Worm (Caenorhabditis elegans) whole organism, young adult: ENCODE measurements around the gene F15B9.10.

Experiments used
- B0035.1 ChIP-seq: sonication (generic microtip); optimal IDR thresholded peaks from 2 replicates; lab custom pipeline; 2016; ENCODE audit warnings: missing genetic modification characterization, mild to moderate bottlenecking, missing compliant biosample characterization, missing genotype, missing genetic modification reagents
- C17E4.6 ChIP-seq: fragments of 200-800 bp; sonication (Bioruptor generic); IDR thresholded peaks from 2 replicates; pipeline ENCODE4 v1.3.6; 2022; ENCODE audit warnings: missing genetic modification reagents, missing genetic modification characterization, missing compliant biosample characterization
- D2030.7 ChIP-seq: fragments of 200-800 bp; sonication (Bioruptor generic); IDR thresholded peaks from 2 replicates; pipeline ENCODE4 v1.3.6; 2022; ENCODE audit warnings: missing genetic modification reagents, missing genetic modification characterization, missing compliant biosample characterization
- F39B2.1 ChIP-seq: fragments of 200-800 bp; sonication (Bioruptor generic); IDR thresholded peaks from 2 replicates; pipeline ENCODE4 v1.3.6; 2022; ENCODE audit warnings: missing genetic modification reagents, missing genetic modification characterization, missing compliant biosample characterization
- F52B5.7 ChIP-seq: sonication (generic microtip); optimal IDR thresholded peaks from 2 replicates; lab custom pipeline; 2016; ENCODE audit warnings: mild to moderate bottlenecking, missing genetic modification characterization, missing compliant biosample characterization
- K11D2.4 ChIP-seq: fragments of 200-800 bp; sonication (Bioruptor generic); IDR thresholded peaks from 2 replicates; pipeline ENCODE4 v1.3.6; 2022; ENCODE audit warnings: missing genetic modification reagents, missing genetic modification characterization, missing compliant biosample characterization
- K12H6.12 ChIP-seq: fragments of 200-800 bp; sonication (Bioruptor generic); optimal IDR thresholded peaks from 2 replicates; lab custom pipeline; 2018; ENCODE audit warnings: mild to moderate bottlenecking, missing genetic modification characterization, missing compliant biosample characterization
- T07F8.4 ChIP-seq: sonication (generic microtip); optimal IDR thresholded peaks from 2 replicates; lab custom pipeline; 2016; ENCODE audit warnings: mild to moderate bottlenecking, missing genetic modification characterization, moderate library complexity, missing compliant biosample characterization
- Y53G8AR.9 ChIP-seq: fragments of 200-800 bp; sonication (Bioruptor generic); conservative IDR thresholded peaks from 2 replicates; pipeline ENCODE4 v1.3.6; 2022; ENCODE audit warnings: missing genetic modification reagents, missing genetic modification characterization, missing compliant biosample characterization
- Y56A3A.18 ChIP-seq: fragments of 200-800 bp; sonication (Bioruptor generic); IDR thresholded peaks from 2 replicates; pipeline ENCODE4 v1.3.6; 2022; ENCODE audit warnings: missing genetic modification reagents, missing genetic modification characterization, missing compliant biosample characterization
- Y67H2A.10 ChIP-seq: fragments of 200-800 bp; sonication (Bioruptor generic); conservative IDR thresholded peaks from 2 replicates; pipeline ENCODE4 v1.3.6; 2022; ENCODE audit warnings: missing genetic modification reagents, missing genetic modification characterization, missing compliant biosample characterization
- ama-1 ChIP-seq, 3 experiments: fragments of 150-350 bp in 1 of 3; sonication (generic microtip) in 2 of 3; optimal IDR thresholded peaks; 2 replicates each; lab custom pipeline; 2014 to 2018; ENCODE audit warnings: missing biosample characterization in 2 of 3, missing genetic modification characterization in 2 of 3, missing genetic modification reagents in 2 of 3
- attf-6 ChIP-seq: fragments of 200-800 bp; sonication (Bioruptor generic); IDR thresholded peaks from 2 replicates; pipeline ENCODE4 v1.3.6; 2022; ENCODE audit warnings: missing genetic modification reagents, missing genetic modification characterization, missing compliant biosample characterization
- bed-1 ChIP-seq: fragments of 200-800 bp; sonication (Bioruptor generic); IDR thresholded peaks from 2 replicates; pipeline ENCODE4 v1.3.6; 2022; ENCODE audit warnings: missing genetic modification reagents, missing genetic modification characterization, missing compliant biosample characterization
- ccch-3 ChIP-seq: fragments of 200-800 bp; sonication (Bioruptor generic); optimal IDR thresholded peaks from 2 replicates; lab custom pipeline; 2018; ENCODE audit warnings: mild to moderate bottlenecking, missing genetic modification characterization, missing compliant biosample characterization
- ceh-100 ChIP-seq: fragments of 200-800 bp; sonication (Bioruptor generic); IDR thresholded peaks from 2 replicates; pipeline ENCODE4 v1.3.6; 2022; ENCODE audit warnings: missing genetic modification reagents, missing genetic modification characterization, missing compliant biosample characterization
- ceh-40 ChIP-seq: fragments of 200-800 bp; sonication (Bioruptor generic); IDR thresholded peaks from 2 replicates; pipeline ENCODE4 v1.3.6; 2022; ENCODE audit warnings: missing genetic modification characterization, missing compliant biosample characterization
- ceh-79 ChIP-seq: sonication (generic microtip); optimal IDR thresholded peaks from 2 replicates; lab custom pipeline; 2017; ENCODE audit warnings: mild to moderate bottlenecking, missing genetic modification characterization, missing compliant biosample characterization
- chd-7 ChIP-seq: sonication (generic microtip); optimal IDR thresholded peaks from 2 replicates; lab custom pipeline; 2016; ENCODE audit warnings: mild to moderate bottlenecking, missing genetic modification characterization, moderate library complexity, missing compliant biosample characterization
- dox-1 ChIP-seq: fragments of 200-800 bp; sonication (Bioruptor generic); IDR thresholded peaks from 2 replicates; pipeline ENCODE4 v1.3.6; 2022; ENCODE audit warnings: missing genetic modification reagents, missing genetic modification characterization, missing compliant biosample characterization
- dpl-1 ChIP-seq: fragments of 150-350 bp; optimal IDR thresholded peaks from 2 replicates; lab custom pipeline; 2014; ENCODE audit warnings: missing biosample characterization, missing genetic modification reagents, missing genetic modification characterization
- efl-1 ChIP-seq: fragments of 150-350 bp; optimal IDR thresholded peaks from 2 replicates; lab custom pipeline; 2014; ENCODE audit warnings: missing biosample characterization, missing genetic modification reagents, missing genetic modification characterization
- hlh-12 ChIP-seq: sonication (generic microtip); optimal IDR thresholded peaks from 2 replicates; lab custom pipeline; 2016; ENCODE audit warnings: missing genetic modification characterization, missing compliant biosample characterization
- hlh-26 ChIP-seq: fragments of 200-800 bp; sonication (Bioruptor generic); conservative IDR thresholded peaks from 2 replicates; pipeline ENCODE4 v1.3.6; 2022; ENCODE audit warnings: missing genetic modification reagents, missing genetic modification characterization, missing compliant biosample characterization
- hmg-1.2 ChIP-seq: fragments of 200-800 bp; sonication (Bioruptor generic); IDR thresholded peaks from 2 replicates; pipeline ENCODE4 v1.3.6; 2022; ENCODE audit warnings: missing genetic modification reagents, missing genetic modification characterization, missing compliant biosample characterization
- hrde-1 ChIP-seq: sonication (generic microtip); optimal IDR thresholded peaks from 2 replicates; lab custom pipeline; 2016; ENCODE audit warnings: missing genetic modification characterization, mild to moderate bottlenecking, missing compliant biosample characterization, moderate library complexity, missing genotype, missing genetic modification reagents, borderline replicate concordance
- lin-26 ChIP-seq: fragments of 200-800 bp; sonication (Bioruptor generic); IDR thresholded peaks from 2 replicates; pipeline ENCODE4 v1.3.6; 2022; ENCODE audit warnings: missing genetic modification reagents, missing genetic modification characterization, missing compliant biosample characterization
- lin-35 ChIP-seq, 3 experiments: fragments of 150-350 bp in 2 of 3; sonication (generic microtip) in 1 of 3; optimal IDR thresholded peaks; 2 replicates each; lab custom pipeline; 2014 to 2018; ENCODE audit warnings: missing biosample characterization in 3 of 3, missing genetic modification characterization in 3 of 3, missing genetic modification reagents in 3 of 3
- lin-54 ChIP-seq: fragments of 200-800 bp; sonication (Bioruptor generic); optimal IDR thresholded peaks from 2 replicates; lab custom pipeline; 2018; ENCODE audit warnings: mild to moderate bottlenecking, missing genetic modification characterization, missing compliant biosample characterization
- madf-8 ChIP-seq: fragments of 200-800 bp; sonication (Bioruptor generic); conservative IDR thresholded peaks from 2 replicates; pipeline ENCODE4 v1.3.6; 2022; ENCODE audit warnings: missing genetic modification reagents, missing genetic modification characterization, missing compliant biosample characterization
- mcd-1 ChIP-seq: fragments of 200-800 bp; sonication (Bioruptor generic); IDR thresholded peaks from 2 replicates; pipeline ENCODE4 v1.3.6; 2022; ENCODE audit warnings: missing genetic modification reagents, missing genetic modification characterization, missing compliant biosample characterization
- mxl-1 ChIP-seq: sonication (generic microtip); optimal IDR thresholded peaks from 2 replicates; lab custom pipeline; 2016; ENCODE audit warnings: missing genetic modification characterization, missing compliant biosample characterization
- nfyb-1 ChIP-seq: fragments of 200-800 bp; sonication (Bioruptor generic); IDR thresholded peaks from 2 replicates; pipeline ENCODE4 v1.3.6; 2022; ENCODE audit warnings: missing genetic modification reagents, missing genetic modification characterization, missing compliant biosample characterization
- nhr-179 ChIP-seq: sonication (generic microtip); optimal IDR thresholded peaks from 2 replicates; lab custom pipeline; 2016; ENCODE audit warnings: mild to moderate bottlenecking, missing genetic modification characterization, missing compliant biosample characterization
- nhr-80 ChIP-seq: sonication (generic microtip); optimal IDR thresholded peaks from 2 replicates; lab custom pipeline; 2016; ENCODE audit warnings: missing genetic modification characterization, missing compliant biosample characterization
- pbrm-1 ChIP-seq: fragments of 200-800 bp; sonication (Bioruptor generic); IDR thresholded peaks from 2 replicates; pipeline ENCODE4 v1.3.6; 2022; ENCODE audit warnings: missing genetic modification reagents, missing genetic modification characterization, missing compliant biosample characterization
- sea-2 ChIP-seq: fragments of 200-800 bp; sonication (Bioruptor generic); IDR thresholded peaks from 2 replicates; pipeline ENCODE4 v1.3.6; 2022; ENCODE audit warnings: missing genetic modification characterization, missing compliant biosample characterization
- unc-130 ChIP-seq: sonication (generic microtip); optimal IDR thresholded peaks from 2 replicates; lab custom pipeline; 2016; ENCODE audit warnings: missing genetic modification reagents, missing genetic modification characterization, missing compliant biosample characterization
- ztf-3 ChIP-seq: fragments of 200-800 bp; sonication (Bioruptor generic); optimal IDR thresholded peaks from 2 replicates; lab custom pipeline; 2018; ENCODE audit warnings: mild to moderate bottlenecking, missing genetic modification characterization, missing compliant biosample characterization

The F15B9.10 gene

DNA sequence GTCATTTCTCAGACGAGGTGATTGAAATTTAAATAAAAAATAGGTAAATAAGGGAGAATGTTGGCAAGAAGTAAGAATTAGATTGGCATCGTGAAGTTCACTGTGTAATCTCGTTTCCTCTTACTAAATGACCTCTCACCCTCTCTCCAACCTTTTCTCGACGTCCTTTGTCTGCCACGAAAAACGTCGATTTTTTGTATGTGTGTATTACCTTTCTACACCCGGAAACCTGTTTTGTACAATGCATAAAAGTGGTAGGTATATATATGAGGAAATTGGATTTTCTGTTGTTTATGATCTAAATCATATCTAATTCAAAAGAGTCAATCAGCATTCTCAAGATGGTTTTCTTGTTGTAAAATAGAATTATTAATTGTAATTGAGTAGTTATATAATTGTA lies 15.8 kb downstream of the F15B9.10 start, which contains the start of the genes F15B9.11 and dsl-7:
F15B9.11 (minus strand) TSS at position 5 of the 400 bp plus-strand sequence.
dsl-7 (plus strand) TSS at position 260 of the 400 bp plus-strand sequence.
- TF ChIP-seq F52B5.7 (tag; lab: Kevin White, UChicago) = no peak
- no peak for TF ChIP-seq chd-7 (tag; lab: Kevin White, UChicago)

ce11 chrV:12988256-12988655 lies 20.5 kb downstream of the F15B9.10 start, which contains the start of gene F15B9.8:
Gene F15B9.8 (plus strand): TSS chrV:12988556.
- no peak for TF ChIP-seq ceh-79 (tag; lab: Kevin White, UChicago)
- TF ChIP-seq Y56A3A.18 (GFP tag; lab: Robert Waterston, UW) = no peak
- TF ChIP-seq F52B5.7 (tag; lab: Kevin White, UChicago) = no peak
- TF ChIP-seq B0035.1 (tag; lab: Kevin White, UChicago) = no peak

DNA sequence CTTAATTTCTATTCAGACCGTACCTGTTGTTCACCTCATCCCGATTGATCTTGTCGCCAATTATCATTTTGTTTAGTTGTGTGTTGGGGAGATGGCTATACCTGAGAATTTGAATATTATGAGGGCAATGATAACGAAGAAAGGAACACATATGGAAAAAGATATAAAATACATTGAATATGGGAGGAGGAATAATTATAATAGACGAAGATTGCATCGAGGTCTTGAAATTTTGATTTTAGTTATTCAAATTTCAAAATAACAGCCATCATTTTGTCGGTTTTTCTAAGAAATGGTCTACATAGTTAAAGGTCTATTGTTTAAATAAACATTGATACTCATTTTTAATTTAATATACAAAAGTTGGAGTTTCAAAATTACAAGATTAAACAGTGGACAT lies 21.7 kb downstream of the F15B9.10 start, which contains the start of gene shw-3:
shw-3 (minus strand) TSS at position 101 of the 400 bp plus-strand sequence.
- TF ChIP-seq sea-2 (GFP tag; lab: Robert Waterston, UW) (no peak), nhr-179 (tag; lab: Kevin White, UChicago) (no peak), lin-26 (GFP tag; lab: Robert Waterston, UW) (no peak), ceh-40 (GFP tag; lab: Robert Waterston, UW) (no peak), nhr-80 (tag; lab: Kevin White, UChicago) (no peak), ceh-100 (GFP tag; lab: Robert Waterston, UW) (no peak), hrde-1 (no peak), bed-1 (GFP tag; lab: Robert Waterston, UW) (no peak), T07F8.4 (tag; lab: Kevin White, UChicago) (no peak), hlh-26 (no peak), pbrm-1 (GFP tag; lab: Robert Waterston, UW) (no peak), Y67H2A.10 (GFP tag; lab: Robert Waterston, UW) (no peak), lin-35 (GFP tag; optimal IDR thresholded peaks at IDR 0.05; lab: Kevin White, UChicago) (no peak), attf-6 (GFP tag; lab: Robert Waterston, UW) (no peak), Y56A3A.18 (GFP tag; lab: Robert Waterston, UW) (no peak), K11D2.4 (GFP tag; lab: Robert Waterston, UW) (no peak), D2030.7 (no peak)

DNA sequence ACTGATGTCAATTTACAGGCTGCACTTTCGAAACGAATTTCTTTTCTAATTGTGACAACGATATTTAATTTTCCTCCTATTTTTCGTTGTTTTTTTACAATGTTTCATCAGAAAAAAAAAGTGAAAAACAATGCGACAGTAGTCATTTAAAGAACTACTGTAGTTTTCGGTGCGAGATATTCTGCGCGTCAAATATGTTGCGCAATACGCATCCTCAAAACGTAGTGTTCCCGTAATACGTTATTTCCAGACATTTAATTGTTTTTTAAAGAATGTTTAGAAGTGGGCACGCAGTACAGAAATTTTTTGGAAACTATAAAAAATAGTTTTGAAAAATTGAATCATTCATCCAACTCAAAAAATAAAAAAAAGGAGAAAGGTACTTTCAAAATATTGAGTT lies 34.7 kb downstream of the F15B9.10 start:
- TF ChIP-seq hlh-12 (tag; lab: Kevin White, UChicago) = no peak

ce11 chrV:12970575-12971160 lies 38.1 kb downstream of the F15B9.10 start, which contains the start of gene pnn-1:
Gene pnn-1 (plus strand): TSS chrV:12971110.
- TF ChIP-seq mcd-1 (GFP tag; lab: Robert Waterston, UW) (peak; percentile 42; the same call in 1 of the 2 replicates), ztf-3 (GFP tag; lab: Kevin White, UChicago) (no peak), hmg-1.2 (GFP tag; lab: Robert Waterston, UW) (peak; percentile 26; the same call in 1 of the 2 replicates), dox-1 (GFP tag; lab: Robert Waterston, UW) (no peak), dpl-1 (peak; percentile 6), ceh-79 (tag; lab: Kevin White, UChicago) (no peak), lin-35 (GFP tag; optimal IDR thresholded peaks at IDR 0.05; lab: Kevin White, UChicago) (peak in 1 of 3 experiments; percentile 63), efl-1 (GFP tag; lab: Kevin White, UChicago) (peak; percentile 32)

DNA sequence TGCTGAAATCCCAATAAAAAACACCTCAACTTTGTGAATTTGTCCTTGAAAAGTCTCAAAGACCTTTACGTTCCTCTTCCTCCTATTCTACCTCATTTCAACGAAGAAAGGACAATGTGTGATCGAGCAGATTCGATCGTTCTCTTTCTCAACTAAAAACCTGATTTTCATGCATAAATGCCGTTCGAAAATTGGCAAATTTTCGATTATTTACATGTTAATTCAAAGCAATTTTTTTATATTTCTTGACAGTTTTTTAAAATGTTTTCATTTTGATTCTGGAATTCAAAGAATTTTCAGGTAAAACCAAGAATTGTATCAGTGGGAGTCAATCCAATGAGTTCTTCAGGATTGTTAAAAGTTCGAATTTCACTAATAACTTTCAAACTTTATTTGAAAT lies 40.2 kb downstream of the F15B9.10 start, which contains the start of gene lin-46:
lin-46 (plus strand) TSS at position 301 of the 400 bp plus-strand sequence.
- TF ChIP-seq F39B2.1 (GFP tag; lab: Robert Waterston, UW) (no peak), nfyb-1 (GFP tag; lab: Robert Waterston, UW) (no peak), C17E4.6 (no peak), ama-1 (optimal IDR thresholded peaks at IDR 0.05; lab: Kevin White, UChicago) (no peak), ama-1 (GFP tag; optimal IDR thresholded peaks at IDR 0.05; lab: Kevin White, UChicago) (no peak), pbrm-1 (GFP tag; lab: Robert Waterston, UW) (no peak), bed-1 (GFP tag; lab: Robert Waterston, UW) (no peak), ccch-3 (GFP tag; lab: Kevin White, UChicago) (no peak), unc-130 (GFP tag; lab: Kevin White, UChicago) (no peak), mxl-1 (tag; lab: Kevin White, UChicago) (no peak), lin-35 (GFP tag; optimal IDR thresholded peaks at IDR 0.05; lab: Kevin White, UChicago) (no peak), hlh-26 (no peak), madf-8 (no peak), Y53G8AR.9 (GFP tag; lab: Robert Waterston, UW) (no peak), lin-54 (GFP tag; lab: Kevin White, UChicago) (no peak), K12H6.12 (tag; lab: Kevin White, UChicago) (no peak)
